Worm (Caenorhabditis elegans) whole organism, early embryonic: Measurements from ENCODE around the gene set-4.

Experiments used
- B0310.2 ChIP-seq: sonication (generic microtip); optimal IDR thresholded peaks from 2 replicates; lab custom pipeline; 2016; ENCODE audit warnings: mild to moderate bottlenecking, missing genetic modification characterization, missing compliant biosample characterization
- F13C5.2 ChIP-seq: sonication (generic microtip); optimal IDR thresholded peaks from 2 replicates; lab custom pipeline; 2017; ENCODE audit warnings: mild to moderate bottlenecking, missing genetic modification characterization, inconsistent platforms, missing compliant biosample characterization
- aly-1 ChIP-seq: sonication (generic microtip); optimal IDR thresholded peaks from 2 replicates; lab custom pipeline; 2016; ENCODE audit warnings: missing genetic modification characterization, missing compliant biosample characterization
- ama-1 ChIP-seq: fragments of 150-350 bp; optimal IDR thresholded peaks from 2 replicates; lab custom pipeline; 2014
- ceh-13 ChIP-seq: fragments of 200-800 bp; sonication (Bioruptor generic); optimal IDR thresholded peaks from 2 replicates; lab custom pipeline; 2018; ENCODE audit warnings: mild to moderate bottlenecking, missing genetic modification characterization, missing compliant biosample characterization
- ceh-36 ChIP-seq: sonication (generic microtip); optimal IDR thresholded peaks from 2 replicates; lab custom pipeline; 2016; ENCODE audit warnings: missing genetic modification characterization, inconsistent platforms, missing compliant biosample characterization
- ets-7 ChIP-seq: sonication (generic microtip); optimal IDR thresholded peaks from 2 replicates; lab custom pipeline; 2016; ENCODE audit warnings: missing genotype, missing genetic modification characterization, missing compliant biosample characterization
- flt-1 ChIP-seq: fragments of 200-800 bp; sonication (Bioruptor generic); IDR thresholded peaks from 2 replicates; pipeline ENCODE4 v1.3.6; 2022; ENCODE audit warnings: missing genetic modification characterization, missing compliant biosample characterization
- hmbx-1 ChIP-seq: sonication (generic microtip); optimal IDR thresholded peaks from 2 replicates; lab custom pipeline; 2016; ENCODE audit warnings: mild to moderate bottlenecking, missing genetic modification characterization, missing compliant biosample characterization
- hmg-4 ChIP-seq: fragments of 200-800 bp; sonication (Bioruptor generic); optimal IDR thresholded peaks from 2 replicates; lab custom pipeline; 2018; ENCODE audit warnings: mild to moderate bottlenecking, missing genetic modification characterization, missing compliant biosample characterization
- hnd-1 ChIP-seq: sonication (generic microtip); optimal IDR thresholded peaks from 2 replicates; lab custom pipeline; 2016; ENCODE audit warnings: missing genetic modification characterization, missing compliant biosample characterization
- pes-1 ChIP-seq: fragments of 200-800 bp; sonication (Bioruptor generic); IDR thresholded peaks from 2 replicates; pipeline ENCODE4 v1.3.6; 2022; ENCODE audit warnings: missing genetic modification reagents, missing genetic modification characterization, missing compliant biosample characterization
- scrt-1 ChIP-seq: fragments of 200-800 bp; sonication (Bioruptor generic); IDR thresholded peaks from 2 replicates; pipeline ENCODE4 v1.3.6; 2022; ENCODE audit warnings: missing genetic modification characterization, missing compliant biosample characterization
- sea-1 ChIP-seq: fragments of 200-800 bp; sonication (Bioruptor generic); conservative IDR thresholded peaks from 2 replicates; pipeline ENCODE4 v1.3.6; 2022; ENCODE audit warnings: missing genetic modification characterization, missing compliant biosample characterization
- tbx-11 ChIP-seq: fragments of 200-800 bp; sonication (Bioruptor generic); IDR thresholded peaks from 2 replicates; pipeline ENCODE4 v1.3.6; 2022; ENCODE audit warnings: missing genetic modification characterization, missing compliant biosample characterization
- tbx-37 ChIP-seq: fragments of 200-800 bp; sonication (Bioruptor generic); conservative IDR thresholded peaks from 2 replicates; pipeline ENCODE4 v1.3.6; 2022; ENCODE audit warnings: missing genetic modification reagents, missing genetic modification characterization, missing compliant biosample characterization
- tra-4 ChIP-seq: sonication (generic microtip); optimal IDR thresholded peaks from 2 replicates; lab custom pipeline; 2017; ENCODE audit warnings: missing genetic modification characterization, missing compliant biosample characterization

set-4 gene

DNA sequence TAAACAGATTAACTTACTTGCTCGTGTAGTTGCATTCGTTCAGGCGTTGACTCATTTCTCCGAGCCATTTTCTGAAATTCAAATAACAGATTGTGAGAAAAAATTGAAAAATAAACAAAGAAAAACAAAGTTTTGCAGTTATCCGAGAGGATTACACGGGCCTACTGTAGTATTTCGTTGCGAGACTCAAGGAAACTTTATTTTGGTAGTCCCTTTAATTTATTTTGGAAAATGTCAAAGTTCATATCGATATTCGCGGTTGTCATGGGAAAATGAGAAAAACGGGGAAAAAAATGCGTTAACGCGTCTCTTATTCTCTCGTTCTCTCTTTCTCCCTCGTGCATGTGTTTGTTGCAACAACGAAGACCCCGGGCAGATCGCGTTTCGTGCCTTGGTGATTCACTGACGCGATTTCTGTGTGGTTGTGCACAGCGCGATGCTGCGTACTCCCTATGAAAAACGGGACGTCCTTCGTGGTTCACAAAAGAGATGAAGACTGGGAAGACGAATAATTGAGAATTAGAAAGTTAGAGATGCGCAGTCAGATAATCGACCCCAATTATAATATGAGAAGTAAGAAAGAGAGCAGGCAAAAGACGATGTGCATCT, at the start of gene set-4:
TSS of gene set-4 (minus strand) at position 120 of the 609 bp plus-strand sequence.
- TF ChIP-seq hmg-4 (GFP tag; lab: Kevin White, UChicago) (peak; percentile 82), tbx-11 (GFP tag; lab: Robert Waterston, UW) (no peak), tra-4 (tag; lab: Kevin White, UChicago) (no peak), ceh-36 (tag; lab: Kevin White, UChicago) (peak; percentile 31), F13C5.2 (tag; lab: Kevin White, UChicago) (peak; percentile 79), sea-1 (GFP tag; lab: Robert Waterston, UW) (0 out of 2 replicates have a peak, but pooled peaks have one; percentile 20)

DNA sequence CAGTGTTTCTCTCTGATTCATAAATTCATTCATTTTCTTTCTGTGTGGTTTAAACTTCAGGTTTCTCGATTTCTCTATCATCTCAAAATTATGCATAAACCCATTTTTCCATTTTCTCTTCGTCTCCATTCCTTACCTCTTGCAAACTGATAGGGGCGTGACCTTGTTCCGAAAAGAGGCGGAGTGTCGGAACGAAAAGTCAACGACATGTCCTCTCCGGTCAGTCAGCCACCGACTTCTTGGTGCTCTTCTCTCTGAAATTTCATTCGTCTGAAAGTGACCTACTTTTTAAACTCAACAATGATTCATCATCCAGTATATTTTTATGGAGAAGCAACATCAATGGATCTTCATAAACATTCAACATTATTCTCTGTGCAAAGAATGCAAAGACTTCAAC, 49.7 kb upstream of the set-4 start, which contains the start of gene F58F12.12:
TSS of gene F58F12.12 (plus strand) at position 301 of the 400 bp plus-strand sequence.
- TF ChIP-seq ets-7: no peak
- TF ChIP-seq aly-1: no peak
- no peak for TF ChIP-seq tra-4 (tag; lab: Kevin White, UChicago)
- TF ChIP-seq ceh-13: no peak
- TF ChIP-seq ama-1 (lab: Kevin White, UChicago): no peak
- TF ChIP-seq B0310.2 (tag; lab: Kevin White, UChicago): no peak
- no peak for TF ChIP-seq hmg-4 (GFP tag; lab: Kevin White, UChicago)
- no peak for TF ChIP-seq pes-1 (GFP tag; lab: Robert Waterston, UW)
- TF ChIP-seq sea-1 (GFP tag; lab: Robert Waterston, UW): no peak
- no peak for TF ChIP-seq F13C5.2 (tag; lab: Kevin White, UChicago)
- no peak for TF ChIP-seq scrt-1
- TF ChIP-seq hnd-1 (tag; lab: Kevin White, UChicago): no peak
- no peak for TF ChIP-seq flt-1 (GFP tag; lab: Robert Waterston, UW)
- TF ChIP-seq hmbx-1 (tag; lab: Kevin White, UChicago): no peak
- no peak for TF ChIP-seq ceh-36 (tag; lab: Kevin White, UChicago)
- no peak for TF ChIP-seq tbx-37
- TF ChIP-seq tbx-11 (GFP tag; lab: Robert Waterston, UW): no peak

- TF ChIP-seq flt-1 (GFP tag; lab: Robert Waterston, UW): no peak
- no peak for TF ChIP-seq hmbx-1 (tag; lab: Kevin White, UChicago)
- TF ChIP-seq tbx-37: no peak
- no peak for TF ChIP-seq F13C5.2 (tag; lab: Kevin White, UChicago)
- no peak for TF ChIP-seq ceh-36 (tag; lab: Kevin White, UChicago)
- TF ChIP-seq hmg-4 (GFP tag; lab: Kevin White, UChicago): no peak
- no peak for TF ChIP-seq sea-1 (GFP tag; lab: Robert Waterston, UW)
- no peak for TF ChIP-seq scrt-1
- no peak for TF ChIP-seq tbx-11 (GFP tag; lab: Robert Waterston, UW)
- no peak for TF ChIP-seq ceh-13
- TF ChIP-seq pes-1 (GFP tag; lab: Robert Waterston, UW): no peak
Measured at ce11 chrII:6379038-6379563, 48.0 kb upstream of the set-4 start.

DNA sequence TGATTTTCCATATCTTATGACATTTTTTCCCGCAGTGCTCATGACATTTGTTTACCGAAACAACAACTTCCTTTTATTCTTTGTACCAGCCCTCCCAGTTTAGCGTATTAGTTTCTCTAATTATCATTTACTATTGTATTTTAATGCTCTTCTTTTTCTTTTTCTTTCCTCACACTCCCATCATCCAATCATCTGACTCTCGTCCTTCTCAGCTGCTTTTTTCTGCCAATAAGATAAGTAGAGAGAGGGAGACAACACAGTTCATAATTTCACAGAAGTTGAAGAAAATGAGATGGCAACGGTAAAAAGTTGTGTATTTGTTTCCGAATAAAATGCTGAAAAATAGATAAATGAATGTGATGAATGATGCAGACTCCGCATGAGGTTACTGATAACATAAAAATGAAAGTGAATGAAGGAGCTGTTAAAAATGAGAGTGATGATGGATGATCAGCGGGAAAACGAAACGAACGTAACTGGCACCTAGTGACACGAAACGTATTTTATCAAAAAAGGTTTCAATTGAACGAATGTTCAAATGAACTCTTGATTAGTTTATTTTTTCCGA, 46.3 kb upstream of the set-4 start:
- no peak for TF ChIP-seq flt-1 (GFP tag; lab: Robert Waterston, UW)
- TF ChIP-seq scrt-1: no peak
- TF ChIP-seq pes-1 (GFP tag; lab: Robert Waterston, UW): no peak
- TF ChIP-seq ama-1 (lab: Kevin White, UChicago): no peak
- no peak for TF ChIP-seq B0310.2 (tag; lab: Kevin White, UChicago)
- TF ChIP-seq tbx-11 (GFP tag; lab: Robert Waterston, UW): no peak
- no peak for TF ChIP-seq hmg-4 (GFP tag; lab: Kevin White, UChicago)
- no peak for TF ChIP-seq tra-4 (tag; lab: Kevin White, UChicago)
- no peak for TF ChIP-seq sea-1 (GFP tag; lab: Robert Waterston, UW)
- no peak for TF ChIP-seq ceh-13

DNA sequence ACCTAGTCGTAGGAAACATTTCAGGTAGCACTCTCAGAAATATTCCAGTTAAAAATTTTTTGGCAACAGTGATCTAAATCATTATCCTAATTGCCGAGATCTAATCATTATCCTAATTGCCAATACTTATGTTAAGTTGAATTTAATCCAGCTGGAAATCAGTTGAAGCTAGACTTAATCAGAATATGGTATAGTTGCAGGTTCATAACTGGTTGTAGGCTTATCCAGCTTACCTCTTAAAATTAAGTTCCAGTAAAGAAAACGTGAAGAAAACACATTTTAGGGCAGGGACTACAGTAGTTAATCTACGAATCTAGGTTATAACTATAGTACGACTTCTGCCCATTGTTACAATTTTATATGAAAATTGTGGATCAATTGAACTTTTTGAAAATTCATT, 45.6 kb upstream of the set-4 start:
- TF ChIP-seq ets-7 (no peak), hnd-1 (tag; lab: Kevin White, UChicago) (no peak), hmbx-1 (tag; lab: Kevin White, UChicago) (no peak), ceh-36 (tag; lab: Kevin White, UChicago) (no peak), ama-1 (lab: Kevin White, UChicago) (no peak)

- TF ChIP-seq tbx-11 (GFP tag; lab: Robert Waterston, UW) (no peak), tbx-37 (no peak), hmbx-1 (tag; lab: Kevin White, UChicago) (no peak), F13C5.2 (tag; lab: Kevin White, UChicago) (no peak), ceh-13 (no peak), pes-1 (GFP tag; lab: Robert Waterston, UW) (no peak), flt-1 (GFP tag; lab: Robert Waterston, UW) (no peak), ets-7 (no peak), scrt-1 (no peak), ceh-36 (tag; lab: Kevin White, UChicago) (no peak), ama-1 (lab: Kevin White, UChicago) (no peak), hnd-1 (tag; lab: Kevin White, UChicago) (no peak)
Measured at ce11 chrII:6374646-6375045, 43.5 kb upstream of the set-4 start.

DNA sequence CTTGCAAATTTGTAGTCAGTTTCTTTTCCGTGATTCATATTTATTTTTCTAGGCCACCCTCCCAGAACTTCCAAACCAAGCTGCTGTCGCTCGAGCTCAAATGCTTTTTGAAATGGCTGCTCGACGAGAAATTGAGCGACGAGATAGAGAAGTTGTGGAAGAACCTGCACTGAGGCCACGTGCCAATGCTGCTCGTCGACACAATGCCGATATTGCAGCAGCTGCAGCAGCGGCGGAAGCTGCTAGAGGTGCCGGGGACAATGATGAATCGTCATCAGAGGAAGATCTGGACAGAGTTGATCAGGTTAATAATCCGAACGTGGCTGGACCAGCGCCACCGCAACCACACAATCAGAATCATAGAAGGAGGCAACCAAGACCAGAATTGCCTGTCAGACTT, 42.2 kb upstream of the set-4 start:
- TF ChIP-seq tbx-37 (no peak), scrt-1 (no peak)

DNA sequence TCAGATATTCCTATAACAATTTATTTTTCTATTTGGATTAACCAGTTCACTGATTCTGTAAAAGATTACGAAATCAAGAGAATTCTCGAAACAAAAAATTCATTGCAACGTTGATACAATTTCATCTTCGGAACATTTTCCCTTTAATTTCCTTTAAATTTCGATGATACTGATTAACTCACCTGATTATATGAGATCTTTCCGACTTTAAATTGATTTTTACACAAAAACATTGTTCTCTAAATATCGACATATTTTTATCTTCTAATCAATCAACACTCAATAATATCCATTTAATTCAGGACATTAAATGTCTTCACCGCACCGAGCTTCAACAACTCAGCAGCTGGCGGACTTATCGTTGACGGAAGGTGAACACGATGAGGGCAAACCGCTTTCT, 39.9 kb upstream of the set-4 start, which contains the start of gene lin-23:
TSS of gene lin-23 (plus strand) at position 301 of the 400 bp plus-strand sequence.
- TF ChIP-seq pes-1 (GFP tag; lab: Robert Waterston, UW): no peak
- TF ChIP-seq hmbx-1 (tag; lab: Kevin White, UChicago): no peak
- no peak for TF ChIP-seq ceh-13
- TF ChIP-seq hnd-1 (tag; lab: Kevin White, UChicago): no peak
- no peak for TF ChIP-seq ama-1 (lab: Kevin White, UChicago)
- TF ChIP-seq tbx-11 (GFP tag; lab: Robert Waterston, UW): no peak
- TF ChIP-seq tbx-37: no peak
- no peak for TF ChIP-seq B0310.2 (tag; lab: Kevin White, UChicago)
- no peak for TF ChIP-seq aly-1
- TF ChIP-seq ceh-36 (tag; lab: Kevin White, UChicago): no peak
- TF ChIP-seq F13C5.2 (tag; lab: Kevin White, UChicago): no peak
- no peak for TF ChIP-seq scrt-1
- no peak for TF ChIP-seq hmg-4 (GFP tag; lab: Kevin White, UChicago)
- no peak for TF ChIP-seq flt-1 (GFP tag; lab: Robert Waterston, UW)
- no peak for TF ChIP-seq tra-4 (tag; lab: Kevin White, UChicago)
- TF ChIP-seq ets-7: no peak
- TF ChIP-seq sea-1 (GFP tag; lab: Robert Waterston, UW): no peak
